Fruit fly (Drosophila melanogaster) whole organism, embryonic: Measurements from ENCODE around the gene Nab2.

Experiments used
- B-H2 ChIP-seq: fragments of 200-800 bp; sonication (Bioruptor generic); optimal IDR thresholded peaks from 2 replicates; lab custom pipeline; 2018; ENCODE audit warnings: missing biosample characterization, mild to moderate bottlenecking, missing genetic modification characterization
- Bdp1 ChIP-seq: fragments of 200-800 bp; sonication (Bioruptor generic); optimal IDR thresholded peaks from 3 replicates; lab custom pipeline; 2016; ENCODE audit warnings: missing biosample characterization, missing genetic modification characterization
- CG10959 ChIP-seq: fragments of 200-800 bp; sonication (Bioruptor generic); IDR thresholded peaks from 2 replicates; pipeline ENCODE4 v1.3.6; 2022; ENCODE audit warnings: missing biosample characterization, missing genetic modification characterization
- CG11085 ChIP-seq: fragments of 200-800 bp; sonication (Bioruptor generic); IDR thresholded peaks from 2 replicates; pipeline ENCODE4 v1.3.6; 2022; ENCODE audit warnings: missing biosample characterization, missing genetic modification characterization
- CG1233 ChIP-seq: fragments of 200-800 bp; sonication (Bioruptor generic); optimal IDR thresholded peaks from 4 replicates; lab custom pipeline; 2018; ENCODE audit warnings: missing biosample characterization, mild to moderate bottlenecking, missing genetic modification characterization
- CG12391 ChIP-seq: fragments of 200-800 bp; sonication (Bioruptor generic); optimal IDR thresholded peaks from 3 replicates; lab custom pipeline; 2018; ENCODE audit warnings: missing biosample characterization, mild to moderate bottlenecking, missing genetic modification characterization, moderate library complexity
- CG13624 ChIP-seq: fragments of 200-800 bp; sonication (Bioruptor generic); optimal IDR thresholded peaks from 2 replicates; lab custom pipeline; 2016; ENCODE audit warnings: missing biosample characterization, missing genetic modification characterization
- CG1529 ChIP-seq: fragments of 200-800 bp; sonication (Bioruptor generic); optimal IDR thresholded peaks from 3 replicates; lab custom pipeline; 2018; ENCODE audit warnings: missing biosample characterization, missing genetic modification characterization
- CG16815 ChIP-seq: fragments of 200-800 bp; sonication (Bioruptor generic); optimal IDR thresholded peaks from 3 replicates; lab custom pipeline; 2017; ENCODE audit warnings: missing biosample characterization, mild to moderate bottlenecking, missing genetic modification characterization
- CG17328 ChIP-seq: fragments of 200-800 bp; sonication (Bioruptor generic); IDR thresholded peaks from 2 replicates; pipeline ENCODE4 v1.3.6; 2022; ENCODE audit warnings: missing biosample characterization, missing genetic modification characterization
- CG2129 ChIP-seq: fragments of 200-800 bp; sonication (Bioruptor generic); IDR thresholded peaks from 2 replicates; pipeline ENCODE4 v1.3.6; 2022; ENCODE audit warnings: missing biosample characterization, missing genetic modification characterization; ENCODE audit not compliant: partially characterized antibody
- CG30020 ChIP-seq: fragments of 200-800 bp; optimal IDR thresholded peaks from 2 replicates; lab custom pipeline; 2019; ENCODE audit warnings: missing biosample characterization, mild to moderate bottlenecking, missing genetic modification characterization, moderate library complexity
- CG31365 ChIP-seq: fragments of 200-800 bp; sonication (Bioruptor generic); optimal IDR thresholded peaks from 2 replicates; lab custom pipeline; 2018; ENCODE audit warnings: missing biosample characterization, mild to moderate bottlenecking, missing genetic modification characterization
- CG32532 ChIP-seq: fragments of 200-800 bp; sonication (Bioruptor generic); IDR thresholded peaks from 2 replicates; pipeline ENCODE4 v1.3.6; 2022; ENCODE audit warnings: missing biosample characterization, missing genetic modification characterization
- CG32767 ChIP-seq: fragments of 200-800 bp; sonication (Bioruptor generic); IDR thresholded peaks from 2 replicates; pipeline ENCODE4 v1.3.6; 2022; ENCODE audit warnings: missing biosample characterization, missing genetic modification characterization
- CG6175 ChIP-seq: fragments of 200-800 bp; sonication (Bioruptor generic); IDR thresholded peaks from 3 replicates; pipeline ENCODE4 v1.3.6; 2022; ENCODE audit warnings: missing biosample characterization, missing genetic modification characterization
- CG6854 ChIP-seq: fragments of 200-800 bp; sonication (Bioruptor generic); optimal IDR thresholded peaks from 3 replicates; lab custom pipeline; 2017; ENCODE audit warnings: missing biosample characterization, mild to moderate bottlenecking, missing genetic modification characterization
- CG8290 ChIP-seq, 3 experiments: fragments of 200-800 bp; sonication (Bioruptor generic); optimal IDR thresholded peaks; 2 replicates each; lab custom pipeline; 2016 to 2019; ENCODE audit warnings: missing biosample characterization in 3 of 3, missing genetic modification characterization in 3 of 3, mild to moderate bottlenecking in 2 of 3, moderate library complexity in 1 of 3
- CG8944 ChIP-seq: fragments of 200-800 bp; sonication (Bioruptor generic); optimal IDR thresholded peaks from 3 replicates; lab custom pipeline; 2016; ENCODE audit warnings: missing biosample characterization, missing genetic modification characterization
- CG9727 ChIP-seq: fragments of 200-800 bp; sonication (Bioruptor generic); optimal IDR thresholded peaks from 3 replicates; lab custom pipeline; 2017; ENCODE audit warnings: missing biosample characterization, mild to moderate bottlenecking, missing genetic modification characterization
- Camta ChIP-seq: fragments of 200-800 bp; sonication (Bioruptor generic); optimal IDR thresholded peaks from 2 replicates; lab custom pipeline; 2016; ENCODE audit warnings: missing biosample characterization, missing genetic modification characterization
- Dek ChIP-seq: fragments of 200-800 bp; sonication (Bioruptor generic); optimal IDR thresholded peaks from 3 replicates; lab custom pipeline; 2019; ENCODE audit warnings: missing biosample characterization, mild to moderate bottlenecking, missing genetic modification characterization, moderate library complexity
- Dfd ChIP-seq, 2 experiments: fragments of >200 bp; optimal IDR thresholded peaks; 2 replicates each; lab custom pipeline; 2017; ENCODE audit warnings: missing biosample characterization in 2 of 2, missing genetic modification characterization in 2 of 2
- Dref ChIP-seq: fragments of 200-800 bp; sonication (Bioruptor generic); IDR thresholded peaks from 2 replicates; pipeline ENCODE4 v1.3.6; 2022; ENCODE audit warnings: missing biosample characterization, missing genetic modification characterization
- GATAe ChIP-seq: fragments of 200-800 bp; sonication (Bioruptor generic); conservative IDR thresholded peaks from 2 replicates; pipeline ENCODE4 v1.3.6; 2022; ENCODE audit warnings: missing biosample characterization, missing genetic modification characterization
- Gug ChIP-seq: fragments of 200-800 bp; sonication (Bioruptor generic); IDR thresholded peaks from 4 replicates; pipeline ENCODE4 v1.3.6; 2022; ENCODE audit warnings: missing biosample characterization, missing genetic modification characterization
- HmgZ ChIP-seq: fragments of 200-800 bp; sonication (Bioruptor generic); optimal IDR thresholded peaks from 2 replicates; lab custom pipeline; 2018; ENCODE audit warnings: missing biosample characterization, mild to moderate bottlenecking, missing genetic modification characterization
- Hmr ChIP-seq: fragments of 200-800 bp; sonication (Bioruptor generic); optimal IDR thresholded peaks from 3 replicates; lab custom pipeline; 2017; ENCODE audit warnings: mild to moderate bottlenecking, missing biosample characterization, missing genetic modification reagents, missing genetic modification characterization
- Hr39 ChIP-seq: fragments of >200 bp; optimal IDR thresholded peaks from 2 replicates; lab custom pipeline; 2017
- Lpt ChIP-seq: fragments of >200 bp; optimal IDR thresholded peaks from 2 replicates; lab custom pipeline; 2018; ENCODE audit warnings: missing biosample characterization, missing genetic modification characterization
- Myb ChIP-seq: fragments of 200-800 bp; sonication (Bioruptor generic); optimal IDR thresholded peaks from 2 replicates; lab custom pipeline; 2016; ENCODE audit warnings: missing biosample characterization, missing genetic modification characterization
- Neu2 ChIP-seq: fragments of 200-800 bp; sonication (Bioruptor generic); optimal IDR thresholded peaks from 3 replicates; lab custom pipeline; 2016; ENCODE audit warnings: missing biosample characterization, missing genetic modification characterization, borderline replicate concordance
- croc ChIP-seq: fragments of 200-800 bp; sonication (Bioruptor generic); conservative IDR thresholded peaks from 3 replicates; pipeline ENCODE4 v1.3.6; 2022; ENCODE audit warnings: missing biosample characterization, missing genetic modification characterization
- danr ChIP-seq: fragments of 200-800 bp; sonication (Bioruptor generic); IDR thresholded peaks from 2 replicates; pipeline ENCODE4 v1.3.6; 2022; ENCODE audit warnings: missing biosample characterization, missing genetic modification characterization
- dmrt11E ChIP-seq: fragments of 200-800 bp; sonication (Bioruptor generic); optimal IDR thresholded peaks from 3 replicates; lab custom pipeline; 2018; ENCODE audit warnings: missing biosample characterization, mild to moderate bottlenecking, missing genetic modification characterization, moderate library complexity
- ind ChIP-seq: fragments of 200-800 bp; sonication (Bioruptor generic); optimal IDR thresholded peaks from 3 replicates; lab custom pipeline; 2016; ENCODE audit warnings: missing biosample characterization, missing genetic modification characterization
- lbe ChIP-seq: fragments of 200-800 bp; sonication (Bioruptor generic); optimal IDR thresholded peaks from 2 replicates; lab custom pipeline; 2016; ENCODE audit warnings: missing biosample characterization, mild to moderate bottlenecking, missing genetic modification characterization
- lola ChIP-seq, 3 experiments: fragments of >200 bp in 2 of 3; fragments of 200-800 bp in 1 of 3; sonication (Bioruptor generic) in 1 of 3; optimal IDR thresholded peaks; 2 replicates each; lab custom pipeline; 2017 to 2019; ENCODE audit warnings: missing biosample characterization in 3 of 3, missing genetic modification characterization in 3 of 3, mild to moderate bottlenecking in 1 of 3, moderate library complexity in 1 of 3
- nau ChIP-seq: fragments of 200-800 bp; sonication (Bioruptor generic); optimal IDR thresholded peaks from 3 replicates; lab custom pipeline; 2017; ENCODE audit warnings: missing biosample characterization, mild to moderate bottlenecking, missing genetic modification characterization, missing genetic modification reagents
- psq ChIP-seq: fragments of 200-800 bp; sonication (Bioruptor generic); optimal IDR thresholded peaks from 2 replicates; lab custom pipeline; 2017; ENCODE audit warnings: missing biosample characterization, missing genetic modification characterization
- pum ChIP-seq: fragments of 200-800 bp; sonication (Bioruptor generic); optimal IDR thresholded peaks from 2 replicates; lab custom pipeline; 2016; ENCODE audit warnings: missing biosample characterization, missing genetic modification characterization
- ranshi ChIP-seq: fragments of 200-800 bp; sonication (Bioruptor generic); IDR thresholded peaks from 2 replicates; pipeline ENCODE4 v1.3.6; 2022; ENCODE audit warnings: missing biosample characterization, missing genetic modification characterization
- ro ChIP-seq: fragments of 200-800 bp; sonication (Bioruptor generic); IDR thresholded peaks from 2 replicates; pipeline ENCODE4 v1.3.6; 2022; ENCODE audit warnings: missing biosample characterization, missing genetic modification characterization
- seq ChIP-seq: fragments of 200-800 bp; sonication (Bioruptor generic); IDR thresholded peaks from 2 replicates; pipeline ENCODE4 v1.3.6; 2022; ENCODE audit warnings: missing biosample characterization, missing genetic modification characterization
- sima ChIP-seq: fragments of 200-800 bp; sonication (Bioruptor generic); optimal IDR thresholded peaks from 2 replicates; lab custom pipeline; 2016; ENCODE audit warnings: missing biosample characterization, missing genetic modification characterization
- tap ChIP-seq: fragments of 200-800 bp; optimal IDR thresholded peaks from 3 replicates; lab custom pipeline; 2019; ENCODE audit warnings: missing biosample characterization, mild to moderate bottlenecking, missing genetic modification characterization, moderate library complexity
- trh ChIP-seq: fragments of 200-800 bp; sonication (Bioruptor generic); optimal IDR thresholded peaks from 2 replicates; lab custom pipeline; 2016; ENCODE audit warnings: missing biosample characterization, missing genetic modification characterization
- vnd ChIP-seq: fragments of 200-800 bp; sonication (Bioruptor generic); IDR thresholded peaks from 3 replicates; pipeline ENCODE4 v1.3.6; 2022; ENCODE audit warnings: missing biosample characterization, missing genetic modification characterization; ENCODE audit not compliant: partially characterized antibody
- zfh1 ChIP-seq: fragments of 200-800 bp; sonication (Bioruptor generic); IDR thresholded peaks from 3 replicates; pipeline ENCODE4 v1.3.6; 2022; ENCODE audit warnings: missing biosample characterization, missing genetic modification characterization

Nab2 gene

dm6 chr3R:24318217-24319082 is at the start of gene Nab2, which contains the start of gene BRWD3 (continued):
- TF ChIP-seq lola (GFP tag; optimal IDR thresholded peaks at IDR 0.05; lab: Kevin White, UChicago) (peak in 1 of 3 experiments; percentile 67), CG17328 (peak; percentile 49; the same call in 1 of the 2 replicates), tap (no peak), CG31365 (tag; lab: Kevin White, UChicago) (no peak), ro (0 out of 2 replicates have a peak, but pooled peaks have one; percentile 13), Hr39 (lab: Kevin White, UChicago) (no peak), dmrt11E (peak; percentile 38), croc (GFP tag; lab: Robert Waterston, UW) (no peak), CG32767 (0 out of 2 replicates have a peak, but pooled peaks have one; percentile 25), CG10959 (GFP tag; lab: Robert Waterston, UW) (no peak), psq (GFP tag; lab: Kevin White, UChicago) (no peak), Bdp1 (GFP tag; lab: Kevin White, UChicago) (no peak), Dfd (GFP tag; optimal IDR thresholded peaks at IDR 0.05; lab: Kevin White, UChicago) (no peak), Hmr (GFP tag; lab: Kevin White, UChicago) (no peak), B-H2 (GFP tag; lab: Kevin White, UChicago) (no peak), lbe (GFP tag; lab: Kevin White, UChicago) (no peak), Dref (peak; percentile 82), Neu2 (no peak), Myb (GFP tag; lab: Kevin White, UChicago) (no peak), CG1529 (GFP tag; lab: Kevin White, UChicago) (no peak), CG11085 (no peak), nau (no peak), CG8290 (GFP tag; optimal IDR thresholded peaks at IDR 0.05; lab: Kevin White, UChicago) (no peak), CG8290 (tag; optimal IDR thresholded peaks at IDR 0.05; lab: Kevin White, UChicago) (no peak), GATAe (GFP tag; lab: Robert Waterston, UW) (no peak), vnd (GFP tag; lab: Robert Waterston, UW) (peak; percentile 57), CG12391 (tag; lab: Kevin White, UChicago) (peak; percentile 62), Camta (GFP tag; lab: Kevin White, UChicago) (no peak), zfh1 (GFP tag; lab: Robert Waterston, UW) (0 out of 3 replicates have a peak, but pooled peaks have one; percentile 37), Gug (GFP tag; lab: Robert Waterston, UW) (peak; percentile 29; the same call in 1 of the 4 replicates), CG6854 (GFP tag; lab: Kevin White, UChicago) (no peak), CG6175 (GFP tag; lab: Robert Waterston, UW) (no peak), CG2129 (GFP tag; lab: Robert Waterston, UW) (peak; percentile 17), CG32532 (GFP tag; lab: Robert Waterston, UW) (peak; percentile 49; the same call in 1 of the 2 replicates), CG16815 (GFP tag; lab: Kevin White, UChicago) (peak; percentile 38), CG8944 (GFP tag; lab: Kevin White, UChicago) (no peak), sima (GFP tag; lab: Kevin White, UChicago) (no peak), ranshi (GFP tag; lab: Robert Waterston, UW) (peak; percentile 37; the same call in 1 of the 2 replicates), CG30020 (tag; lab: Kevin White, UChicago) (peak; percentile 58), danr (no peak), pum (GFP tag; lab: Kevin White, UChicago) (no peak), trh (peak; percentile 36), HmgZ (tag; lab: Kevin White, UChicago) (peak; percentile 4), CG9727 (GFP tag; lab: Kevin White, UChicago) (peak; percentile 64), Dek (tag; lab: Kevin White, UChicago) (peak; percentile 21), CG1233 (GFP tag; lab: Kevin White, UChicago) (no peak), ind (GFP tag; lab: Kevin White, UChicago) (peak; percentile 43), Lpt (GFP tag; lab: Kevin White, UChicago) (no peak), CG13624 (GFP tag; lab: Kevin White, UChicago) (no peak), seq (no peak)
